Fruit fly (Drosophila melanogaster) whole organism, embryonic: Measurements from ENCODE around the gene CG12081.
A peak's percentile ranks its signal among the peaks of the same experiment; 100 is the strongest.

Experiments used
- Asciz ChIP-seq: fragments of 200-800 bp; sonication (Bioruptor generic); optimal IDR thresholded peaks from 2 replicates; lab custom pipeline; 2017; ENCODE audit warnings: missing biosample characterization, mild to moderate bottlenecking, missing genetic modification characterization, missing genetic modification reagents
- CG10209 ChIP-seq: fragments of 200-800 bp; sonication (Bioruptor generic); optimal IDR thresholded peaks from 3 replicates; lab custom pipeline; 2017; ENCODE audit warnings: missing biosample characterization, mild to moderate bottlenecking, missing genetic modification characterization, missing genetic modification reagents
- CG10267 ChIP-seq: fragments of 200-800 bp; sonication (Bioruptor generic); optimal IDR thresholded peaks from 2 replicates; lab custom pipeline; 2018; ENCODE audit warnings: missing biosample characterization, mild to moderate bottlenecking, missing genetic modification characterization, moderate library complexity
- CG11093 ChIP-seq: fragments of 200-800 bp; sonication (Bioruptor generic); IDR thresholded peaks from 3 replicates; pipeline ENCODE4 v1.3.6; 2022; ENCODE audit warnings: missing biosample characterization, missing genetic modification characterization
- CG1233 ChIP-seq: fragments of 200-800 bp; sonication (Bioruptor generic); optimal IDR thresholded peaks from 4 replicates; lab custom pipeline; 2018; ENCODE audit warnings: missing biosample characterization, mild to moderate bottlenecking, missing genetic modification characterization
- CG12942 ChIP-seq: fragments of 200-800 bp; sonication (Bioruptor generic); optimal IDR thresholded peaks from 3 replicates; lab custom pipeline; 2016; ENCODE audit warnings: missing biosample characterization, missing genetic modification characterization
- CG14050 ChIP-seq: fragments of 200-800 bp; sonication (Bioruptor generic); IDR thresholded peaks from 3 replicates; pipeline ENCODE4 v1.3.6; 2022; ENCODE audit warnings: missing biosample characterization, missing genetic modification characterization
- CG1603 ChIP-seq: fragments of 200-800 bp; sonication (Bioruptor generic); optimal IDR thresholded peaks from 2 replicates; lab custom pipeline; 2019; ENCODE audit warnings: missing biosample characterization, mild to moderate bottlenecking, missing genetic modification characterization, moderate library complexity
- CG17385 ChIP-seq: fragments of 200-800 bp; sonication (Bioruptor generic); optimal IDR thresholded peaks from 3 replicates; lab custom pipeline; 2018; ENCODE audit warnings: missing biosample characterization, mild to moderate bottlenecking, missing genetic modification characterization
- CG1832 ChIP-seq: fragments of 200-800 bp; sonication (Bioruptor generic); optimal IDR thresholded peaks from 2 replicates; lab custom pipeline; 2017; ENCODE audit warnings: missing biosample characterization, mild to moderate bottlenecking, missing genetic modification characterization, inconsistent platforms
- CG32767 ChIP-seq: fragments of 200-800 bp; sonication (Bioruptor generic); IDR thresholded peaks from 2 replicates; pipeline ENCODE4 v1.3.6; 2022; ENCODE audit warnings: missing biosample characterization, missing genetic modification characterization
- CG34376 ChIP-seq: fragments of 200-800 bp; sonication (Bioruptor generic); optimal IDR thresholded peaks from 2 replicates; lab custom pipeline; 2018; ENCODE audit warnings: missing biosample characterization, mild to moderate bottlenecking, missing genetic modification characterization
- CG43689 ChIP-seq: fragments of 200-800 bp; sonication (Bioruptor generic); IDR thresholded peaks from 2 replicates; pipeline ENCODE4 v1.3.6; 2022; ENCODE audit warnings: missing biosample characterization, missing genetic modification characterization
- CG4617 ChIP-seq: fragments of 200-800 bp; sonication (Bioruptor generic); optimal IDR thresholded peaks from 3 replicates; lab custom pipeline; 2016; ENCODE audit warnings: missing biosample characterization, missing genetic modification characterization, borderline replicate concordance
- CG4820 ChIP-seq: fragments of 200-800 bp; sonication (Bioruptor generic); optimal IDR thresholded peaks from 3 replicates; lab custom pipeline; 2016; ENCODE audit warnings: missing biosample characterization, missing genetic modification characterization
- CG5180 ChIP-seq: fragments of 200-800 bp; sonication (Bioruptor generic); optimal IDR thresholded peaks from 3 replicates; lab custom pipeline; 2017; ENCODE audit warnings: missing biosample characterization, missing genetic modification characterization, mild to moderate bottlenecking, moderate library complexity, missing genetic modification reagents
- CG8359 ChIP-seq: fragments of 200-800 bp; sonication (Bioruptor generic); optimal IDR thresholded peaks from 2 replicates; lab custom pipeline; 2017; ENCODE audit warnings: missing biosample characterization, mild to moderate bottlenecking, missing genetic modification characterization, borderline replicate concordance
- CG8478 ChIP-seq: fragments of >200 bp; optimal IDR thresholded peaks from 2 replicates; lab custom pipeline; 2018
- CG9215 ChIP-seq: fragments of 200-800 bp; sonication (Bioruptor generic); IDR thresholded peaks from 2 replicates; pipeline ENCODE4 v1.3.6; 2022; ENCODE audit warnings: missing biosample characterization, missing genetic modification characterization
- CG9727 ChIP-seq: fragments of 200-800 bp; sonication (Bioruptor generic); optimal IDR thresholded peaks from 3 replicates; lab custom pipeline; 2017; ENCODE audit warnings: missing biosample characterization, mild to moderate bottlenecking, missing genetic modification characterization
- Camta ChIP-seq: fragments of 200-800 bp; sonication (Bioruptor generic); optimal IDR thresholded peaks from 2 replicates; lab custom pipeline; 2016; ENCODE audit warnings: missing biosample characterization, missing genetic modification characterization
- Dbx ChIP-seq: fragments of 200-800 bp; sonication (Bioruptor generic); IDR thresholded peaks from 3 replicates; pipeline ENCODE4 v1.3.6; 2022; ENCODE audit warnings: missing biosample characterization, missing genetic modification characterization
- Deaf1 ChIP-seq: fragments of 200-800 bp; optimal IDR thresholded peaks from 3 replicates; lab custom pipeline; 2019; ENCODE audit warnings: missing biosample characterization, mild to moderate bottlenecking, missing genetic modification characterization, moderate library complexity
- Doc2 ChIP-seq: fragments of 200-800 bp; sonication (Bioruptor generic); IDR thresholded peaks from 2 replicates; pipeline ENCODE4 v1.3.6; 2022; ENCODE audit warnings: missing biosample characterization, missing genetic modification characterization
- HLH4C ChIP-seq: fragments of 200-800 bp; sonication (Bioruptor generic); IDR thresholded peaks from 3 replicates; pipeline ENCODE4 v1.3.6; 2022; ENCODE audit warnings: missing biosample characterization, missing genetic modification characterization; ENCODE audit not compliant: partially characterized antibody
- HLHmδ ChIP-seq: fragments of 200-800 bp; sonication (Bioruptor generic); optimal IDR thresholded peaks from 2 replicates; lab custom pipeline; 2018; ENCODE audit warnings: missing biosample characterization, mild to moderate bottlenecking, missing genetic modification characterization, moderate library complexity
- Hmr ChIP-seq: fragments of 200-800 bp; sonication (Bioruptor generic); optimal IDR thresholded peaks from 3 replicates; lab custom pipeline; 2017; ENCODE audit warnings: mild to moderate bottlenecking, missing biosample characterization, missing genetic modification reagents, missing genetic modification characterization
- Hr3 ChIP-seq: fragments of 200-800 bp; sonication (Bioruptor generic); optimal IDR thresholded peaks from 3 replicates; lab custom pipeline; 2016; ENCODE audit warnings: missing biosample characterization, missing genetic modification characterization
- Hr39 ChIP-seq: fragments of >200 bp; optimal IDR thresholded peaks from 2 replicates; lab custom pipeline; 2017
- Hr78 ChIP-seq, 2 experiments: fragments of 200-800 bp in 1 of 2; fragments of >200 bp in 1 of 2; sonication (Bioruptor generic) in 1 of 2; optimal IDR thresholded peaks; 2 replicates each; lab custom pipeline; 2017 to 2019; ENCODE audit warnings: missing biosample characterization in 2 of 2, missing genetic modification characterization in 2 of 2, mild to moderate bottlenecking in 1 of 2, moderate library complexity in 1 of 2
- Lpt ChIP-seq: fragments of >200 bp; optimal IDR thresholded peaks from 2 replicates; lab custom pipeline; 2018; ENCODE audit warnings: missing biosample characterization, missing genetic modification characterization
- Mad ChIP-seq: fragments of 200-800 bp; sonication (Bioruptor generic); optimal IDR thresholded peaks from 2 replicates; lab custom pipeline; 2016; ENCODE audit warnings: missing biosample characterization, missing genetic modification characterization
- Nf-YA ChIP-seq: fragments of 200-800 bp; sonication (Bioruptor generic); IDR thresholded peaks from 2 replicates; pipeline ENCODE4 v1.3.6; 2022; ENCODE audit warnings: missing biosample characterization, missing genetic modification characterization
- Oaz ChIP-seq: fragments of 200-800 bp; sonication (Bioruptor generic); IDR thresholded peaks from 2 replicates; pipeline ENCODE4 v1.3.6; 2022; ENCODE audit warnings: missing biosample characterization, missing genetic modification characterization
- Optix ChIP-seq: fragments of 200-800 bp; sonication (Bioruptor generic); IDR thresholded peaks from 3 replicates; pipeline ENCODE4 v1.3.6; 2022; ENCODE audit warnings: missing biosample characterization, missing genetic modification characterization
- Six4 ChIP-seq: fragments of 200-800 bp; sonication (Bioruptor generic); optimal IDR thresholded peaks from 2 replicates; lab custom pipeline; 2016; ENCODE audit warnings: missing biosample characterization, missing genetic modification characterization
- bcd ChIP-seq: fragments of 200-800 bp; sonication (Bioruptor generic); optimal IDR thresholded peaks from 2 replicates; lab custom pipeline; 2017; ENCODE audit warnings: missing biosample characterization, mild to moderate bottlenecking, missing genetic modification characterization
- cad ChIP-seq: fragments of >200 bp; optimal IDR thresholded peaks from 2 replicates; lab custom pipeline; 2017; ENCODE audit warnings: missing biosample characterization, missing genetic modification characterization
- caup ChIP-seq: fragments of 200-800 bp; sonication (Bioruptor generic); optimal IDR thresholded peaks from 3 replicates; lab custom pipeline; 2017; ENCODE audit warnings: missing biosample characterization, mild to moderate bottlenecking, missing genetic modification characterization, moderate library complexity; ENCODE audit not compliant: severe bottlenecking
- chif ChIP-seq, 2 experiments: fragments of 200-800 bp; sonication (Bioruptor generic); optimal IDR thresholded peaks; 3 replicates each; lab custom pipeline; 2016; ENCODE audit warnings: missing biosample characterization in 2 of 2, missing genetic modification characterization in 2 of 2
- chn ChIP-seq: fragments of 200-800 bp; sonication (Bioruptor generic); optimal IDR thresholded peaks from 2 replicates; lab custom pipeline; 2016; ENCODE audit warnings: missing biosample characterization, missing genetic modification characterization
- dan ChIP-seq: fragments of 200-800 bp; sonication (Bioruptor generic); IDR thresholded peaks from 2 replicates; pipeline ENCODE4 v1.3.6; 2022; ENCODE audit warnings: missing biosample characterization, missing genetic modification characterization
- dysf ChIP-seq: fragments of 200-800 bp; sonication (Bioruptor generic); IDR thresholded peaks from 3 replicates; pipeline ENCODE4 v1.3.6; 2022; ENCODE audit warnings: missing biosample characterization, missing genetic modification characterization
- fd64A ChIP-seq: fragments of 200-800 bp; sonication (Bioruptor generic); optimal IDR thresholded peaks from 3 replicates; lab custom pipeline; 2018; ENCODE audit warnings: missing biosample characterization, mild to moderate bottlenecking, missing genetic modification characterization
- ftz-f1 ChIP-seq: fragments of 200-800 bp; sonication (Bioruptor generic); optimal IDR thresholded peaks from 2 replicates; lab custom pipeline; 2016; ENCODE audit warnings: missing biosample characterization, missing genetic modification characterization
- gce ChIP-seq: fragments of 200-800 bp; sonication (Bioruptor generic); IDR thresholded peaks from 3 replicates; pipeline ENCODE4 v1.3.6; 2022; ENCODE audit warnings: missing biosample characterization, missing genetic modification characterization
- grn ChIP-seq: fragments of 200-800 bp; sonication (Bioruptor generic); optimal IDR thresholded peaks from 3 replicates; lab custom pipeline; 2017; ENCODE audit warnings: missing biosample characterization, missing genetic modification characterization
- lmd ChIP-seq: fragments of 200-800 bp; sonication (Bioruptor generic); IDR thresholded peaks from 2 replicates; pipeline ENCODE4 v1.3.6; 2022; ENCODE audit warnings: missing biosample characterization, missing genetic modification characterization
- phol ChIP-seq: fragments of 200-800 bp; sonication (Bioruptor generic); optimal IDR thresholded peaks from 3 replicates; lab custom pipeline; 2018; ENCODE audit warnings: missing biosample characterization, mild to moderate bottlenecking, missing genetic modification characterization, moderate library complexity
- toy ChIP-seq: fragments of 200-800 bp; sonication (Bioruptor generic); IDR thresholded peaks from 2 replicates; pipeline ENCODE4 v1.3.6; 2022; ENCODE audit warnings: missing biosample characterization, missing genetic modification characterization
- vvl ChIP-seq: fragments of 200-800 bp; sonication (Bioruptor generic); IDR thresholded peaks from 2 replicates; pipeline ENCODE4 v1.3.6; 2022; ENCODE audit warnings: missing biosample characterization, missing genetic modification characterization
- yki ChIP-seq: fragments of >200 bp; optimal IDR thresholded peaks from 3 replicates; lab custom pipeline; 2018

CG12081 gene

DNA sequence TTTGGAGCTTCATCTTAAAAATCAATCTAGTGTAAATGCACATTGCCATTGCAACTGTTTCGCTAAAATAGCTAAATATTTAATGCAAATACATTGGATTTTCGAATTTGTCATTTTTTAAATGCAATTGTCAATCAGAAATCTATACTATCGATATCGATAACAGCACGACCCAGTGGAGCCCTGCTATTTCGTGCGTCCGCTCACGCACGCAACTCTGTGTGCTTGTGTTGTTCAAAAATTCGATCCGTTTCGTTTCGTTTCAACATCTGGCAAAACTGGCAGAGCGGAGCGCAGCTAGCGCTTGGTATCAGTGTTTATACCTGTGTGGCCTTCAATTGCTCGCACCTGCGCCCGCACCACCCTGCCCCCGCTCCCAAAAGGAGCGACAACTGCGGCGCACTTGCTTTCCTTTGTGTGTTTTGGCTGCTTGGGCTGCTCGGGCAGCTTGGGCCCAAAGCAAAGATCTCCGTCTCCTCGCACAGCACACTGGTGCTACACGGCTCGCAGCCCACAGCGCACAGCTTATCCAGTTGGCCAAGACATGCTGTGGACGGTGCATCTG is at the start of gene CG12081 (continued):
- TF ChIP-seq Dbx (peak; percentile 43; the same call in 1 of the 3 replicates), CG8478 (lab: Kevin White, UChicago) (no peak), Lpt (no peak), CG1233 (GFP tag; lab: Kevin White, UChicago) (no peak), CG32767 (GFP tag; lab: Robert Waterston, UW) (no peak), fd64A (GFP tag; lab: Kevin White, UChicago) (no peak), CG5180 (GFP tag; lab: Kevin White, UChicago) (no peak), Deaf1 (tag; lab: Kevin White, UChicago) (no peak), gce (GFP tag; lab: Robert Waterston, UW) (no peak), Oaz (no peak), CG12942 (GFP tag; lab: Kevin White, UChicago) (no peak), Six4 (no peak), Mad (GFP tag; lab: Kevin White, UChicago) (no peak), Nf-YA (GFP tag; lab: Robert Waterston, UW) (no peak), chif (GFP tag; optimal IDR thresholded peaks at IDR 0.05; lab: Kevin White, UChicago) (no peak), CG11093 (GFP tag; lab: Robert Waterston, UW) (no peak), chn (GFP tag; lab: Kevin White, UChicago) (no peak), CG8359 (GFP tag; lab: Kevin White, UChicago) (no peak), HLH4C (GFP tag; lab: Robert Waterston, UW) (peak; percentile 85), Asciz (GFP tag; lab: Kevin White, UChicago) (no peak), phol (peak; percentile 8), lmd (GFP tag; lab: Robert Waterston, UW) (no peak), Camta (GFP tag; lab: Kevin White, UChicago) (no peak), CG9215 (GFP tag; lab: Robert Waterston, UW) (no peak), yki (lab: Kevin White, UChicago) (no peak), Hr3 (GFP tag; lab: Kevin White, UChicago) (no peak), vvl (GFP tag; lab: Robert Waterston, UW) (0 out of 2 replicates have a peak, but pooled peaks have one; percentile 40), CG10209 (GFP tag; lab: Kevin White, UChicago) (no peak), CG4820 (GFP tag; lab: Kevin White, UChicago) (no peak), CG14050 (no peak), dysf (GFP tag; lab: Robert Waterston, UW) (no peak), CG1603 (tag; lab: Kevin White, UChicago) (peak; percentile 88), CG10267 (peak; percentile 22), CG9727 (no peak), toy (GFP tag; lab: Robert Waterston, UW) (no peak), Hr78 (GFP tag; optimal IDR thresholded peaks at IDR 0.05; lab: Kevin White, UChicago) (no peak), Hmr (GFP tag; lab: Kevin White, UChicago) (peak; percentile 15), CG4617 (GFP tag; lab: Kevin White, UChicago) (peak; percentile 63), CG43689 (no peak), Optix (GFP tag; lab: Robert Waterston, UW) (no peak), Hr39 (lab: Kevin White, UChicago) (no peak), dan (GFP tag; lab: Robert Waterston, UW) (no peak), HLHmδ (GFP tag; lab: Kevin White, UChicago) (no peak), CG1832 (GFP tag; lab: Kevin White, UChicago) (no peak), CG17385 (GFP tag; lab: Kevin White, UChicago) (no peak), CG34376 (GFP tag; lab: Kevin White, UChicago) (no peak), Doc2 (GFP tag; lab: Robert Waterston, UW) (no peak), cad (GFP tag; lab: Kevin White, UChicago) (no peak), ftz-f1 (GFP tag; lab: Kevin White, UChicago) (peak; percentile 94), caup (GFP tag; lab: Kevin White, UChicago) (no peak), grn (GFP tag; lab: Kevin White, UChicago) (no peak), bcd (no peak)
